Fruit fly (Drosophila melanogaster) Kc167 (cell line): ENCODE data around the gene CG13700.

Source experiments
- Sin3A ChIP-seq: fragments of >200 bp; optimal IDR thresholded peaks from 2 replicates; lab custom pipeline; 2018; ENCODE audit warnings: missing external identifiers
- h ChIP-seq: fragments of >200 bp; optimal IDR thresholded peaks from 3 replicates; lab custom pipeline; 2018; ENCODE audit warnings: missing external identifiers
- insv ChIP-seq: fragments of >200 bp; optimal IDR thresholded peaks from 3 replicates; lab custom pipeline; 2018; ENCODE audit warnings: missing external identifiers
- psq ChIP-seq: fragments of >200 bp; optimal IDR thresholded peaks from 2 replicates; lab custom pipeline; 2017; ENCODE audit warnings: missing external identifiers

- TF ChIP-seq insv (no peak), h (no peak), Sin3A (lab: Kevin White, UChicago) (no peak), psq (lab: Kevin White, UChicago) (no peak)
These were observed 42.3 kb downstream of the CG13700 start for dm6 chr3L:18258756-18259155.
